Fruit fly (Drosophila melanogaster) whole organism, embryonic: ENCODE results near the gene CG31051.
A peak's percentile ranks its signal among the peaks of the same experiment; 100 is the strongest.

Experiments used
- Adf1 ChIP-seq: fragments of 200-800 bp; sonication (Bioruptor generic); IDR thresholded peaks from 2 replicates; pipeline ENCODE4 v1.3.6; 2022; ENCODE audit warnings: missing biosample characterization, missing genetic modification characterization
- CG10366 ChIP-seq: fragments of 200-800 bp; sonication (Bioruptor generic); IDR thresholded peaks from 2 replicates; pipeline ENCODE4 v1.3.6; 2022; ENCODE audit warnings: missing biosample characterization, missing genetic modification characterization
- CG12236 ChIP-seq: fragments of 200-800 bp; sonication (Bioruptor generic); optimal IDR thresholded peaks from 2 replicates; lab custom pipeline; 2016; ENCODE audit warnings: missing biosample characterization, missing genetic modification characterization
- CG16813 ChIP-seq: fragments of 200-800 bp; sonication (Bioruptor generic); IDR thresholded peaks from 3 replicates; pipeline ENCODE4 v1.3.6; 2022; ENCODE audit warnings: missing biosample characterization, missing genetic modification characterization; ENCODE audit not compliant: partially characterized antibody
- CG17328 ChIP-seq: fragments of 200-800 bp; sonication (Bioruptor generic); IDR thresholded peaks from 2 replicates; pipeline ENCODE4 v1.3.6; 2022; ENCODE audit warnings: missing biosample characterization, missing genetic modification characterization
- CG18011 ChIP-seq: fragments of 200-800 bp; sonication (Bioruptor generic); optimal IDR thresholded peaks from 2 replicates; lab custom pipeline; 2017; ENCODE audit warnings: missing biosample characterization, missing genetic modification characterization, mild to moderate bottlenecking, moderate library complexity, missing genotype
- CG1832 ChIP-seq: fragments of 200-800 bp; sonication (Bioruptor generic); optimal IDR thresholded peaks from 2 replicates; lab custom pipeline; 2017; ENCODE audit warnings: missing biosample characterization, mild to moderate bottlenecking, missing genetic modification characterization, inconsistent platforms
- CG2129 ChIP-seq: fragments of 200-800 bp; sonication (Bioruptor generic); IDR thresholded peaks from 2 replicates; pipeline ENCODE4 v1.3.6; 2022; ENCODE audit warnings: missing biosample characterization, missing genetic modification characterization; ENCODE audit not compliant: partially characterized antibody
- CG2875 ChIP-seq: fragments of 200-800 bp; sonication (Bioruptor generic); optimal IDR thresholded peaks from 2 replicates; lab custom pipeline; 2017; ENCODE audit warnings: missing biosample characterization, mild to moderate bottlenecking, missing genetic modification characterization, missing genetic modification reagents
- CG4282 ChIP-seq: fragments of 200-800 bp; sonication (Bioruptor generic); optimal IDR thresholded peaks from 2 replicates; lab custom pipeline; 2016; ENCODE audit warnings: missing biosample characterization, missing genetic modification characterization
- CG8290 ChIP-seq, 3 experiments: fragments of 200-800 bp; sonication (Bioruptor generic); optimal IDR thresholded peaks; 2 replicates each; lab custom pipeline; 2016 to 2019; ENCODE audit warnings: missing biosample characterization in 3 of 3, missing genetic modification characterization in 3 of 3, mild to moderate bottlenecking in 2 of 3, moderate library complexity in 1 of 3
- Chrac-16 ChIP-seq: fragments of 200-800 bp; sonication (Bioruptor generic); optimal IDR thresholded peaks from 3 replicates; lab custom pipeline; 2016; ENCODE audit warnings: missing biosample characterization, missing genetic modification characterization
- D ChIP-seq, 2 experiments: fragments of 200-800 bp in 1 of 2; fragments of >200 bp in 1 of 2; sonication (Bioruptor generic) in 1 of 2; optimal IDR thresholded peaks; 2 replicates in 1 of 2; 3 replicates in 1 of 2; lab custom pipeline; 2017; ENCODE audit warnings: mild to moderate bottlenecking in 1 of 2, missing biosample characterization in 1 of 2, missing genetic modification characterization in 1 of 2, missing genetic modification reagents in 1 of 2
- Drgx ChIP-seq: fragments of 200-800 bp; sonication (Bioruptor generic); IDR thresholded peaks from 2 replicates; pipeline ENCODE4 v1.3.6; 2022; ENCODE audit warnings: missing biosample characterization, missing genetic modification characterization
- Ets65A ChIP-seq: fragments of 200-800 bp; sonication (Bioruptor generic); peaks from one replicate; lab custom pipeline; 2016; ENCODE audit warnings: missing biosample characterization, missing genetic modification characterization
- Med ChIP-seq: fragments of 200-800 bp; sonication (Bioruptor generic); peaks from one replicate; lab custom pipeline; 2016; ENCODE audit warnings: missing biosample characterization, missing genetic modification characterization, mild to moderate bottlenecking, inconsistent platforms, moderate library complexity
- Rfx ChIP-seq: fragments of 200-800 bp; sonication (Bioruptor generic); IDR thresholded peaks from 2 replicates; pipeline ENCODE4 v1.3.6; 2022; ENCODE audit warnings: missing biosample characterization, missing genetic modification characterization
- Sox102F ChIP-seq: fragments of 200-800 bp; sonication (Bioruptor generic); optimal IDR thresholded peaks from 2 replicates; lab custom pipeline; 2018; ENCODE audit warnings: missing biosample characterization, mild to moderate bottlenecking, missing genetic modification characterization, moderate library complexity
- ara ChIP-seq: fragments of 200-800 bp; sonication (Bioruptor generic); IDR thresholded peaks from 2 replicates; pipeline ENCODE4 v1.3.6; 2022; ENCODE audit warnings: missing biosample characterization, missing genetic modification characterization
- chinmo ChIP-seq: fragments of 200-800 bp; sonication (Bioruptor generic); IDR thresholded peaks from 4 replicates; pipeline ENCODE4 v1.3.6; 2022; ENCODE audit warnings: missing biosample characterization, missing genetic modification characterization; ENCODE audit not compliant: partially characterized antibody
- danr ChIP-seq: fragments of 200-800 bp; sonication (Bioruptor generic); IDR thresholded peaks from 2 replicates; pipeline ENCODE4 v1.3.6; 2022; ENCODE audit warnings: missing biosample characterization, missing genetic modification characterization
- dimm ChIP-seq: fragments of 200-800 bp; sonication (Bioruptor generic); IDR thresholded peaks from 2 replicates; pipeline ENCODE4 v1.3.6; 2022; ENCODE audit warnings: missing biosample characterization, missing genetic modification characterization
- dpn ChIP-seq, 2 experiments: fragments of 200-800 bp; sonication (Bioruptor generic); optimal IDR thresholded peaks; 3 replicates each; lab custom pipeline; 2016; ENCODE audit warnings: missing biosample characterization in 2 of 2, missing genetic modification characterization in 2 of 2
- emc ChIP-seq: fragments of 200-800 bp; sonication (Bioruptor generic); optimal IDR thresholded peaks from 2 replicates; lab custom pipeline; 2016; ENCODE audit warnings: missing biosample characterization, missing genetic modification characterization
- eve ChIP-seq, 2 experiments: fragments of >200 bp; optimal IDR thresholded peaks; 2 replicates each; lab custom pipeline; 2017; ENCODE audit warnings: missing biosample characterization in 2 of 2, missing genetic modification characterization in 2 of 2
- exex ChIP-seq: fragments of 200-800 bp; sonication (Bioruptor generic); optimal IDR thresholded peaks from 4 replicates; lab custom pipeline; 2018; ENCODE audit warnings: missing biosample characterization, mild to moderate bottlenecking, missing genetic modification characterization, moderate library complexity
- fd96Cb ChIP-seq: fragments of 200-800 bp; sonication (Bioruptor generic); optimal IDR thresholded peaks from 2 replicates; lab custom pipeline; 2018; ENCODE audit warnings: missing biosample characterization, mild to moderate bottlenecking, missing genetic modification characterization, moderate library complexity
- gro ChIP-seq: fragments of 200-800 bp; sonication (Bioruptor generic); optimal IDR thresholded peaks from 2 replicates; lab custom pipeline; 2016; ENCODE audit warnings: missing biosample characterization, missing genetic modification characterization
- gt ChIP-seq: fragments of 200-800 bp; sonication (Bioruptor generic); IDR thresholded peaks from 2 replicates; pipeline ENCODE4 v1.3.6; 2022; ENCODE audit warnings: missing biosample characterization, missing genetic modification characterization
- hbn ChIP-seq: fragments of 200-800 bp; sonication (Bioruptor generic); IDR thresholded peaks from 2 replicates; pipeline ENCODE4 v1.3.6; 2022; ENCODE audit warnings: missing biosample characterization, missing genetic modification characterization; ENCODE audit not compliant: partially characterized antibody
- hth ChIP-seq: fragments of >200 bp; optimal IDR thresholded peaks from 2 replicates; lab custom pipeline; 2017; ENCODE audit warnings: inconsistent platforms
- kni ChIP-seq: fragments of 200-800 bp; sonication (Bioruptor generic); optimal IDR thresholded peaks from 3 replicates; lab custom pipeline; 2017; ENCODE audit warnings: mild to moderate bottlenecking, missing biosample characterization, missing genetic modification reagents, missing genetic modification characterization
- knrl ChIP-seq: fragments of 200-800 bp; sonication (Bioruptor generic); IDR thresholded peaks from 3 replicates; pipeline ENCODE4 v1.3.6; 2022; ENCODE audit warnings: missing biosample characterization, missing genetic modification characterization; ENCODE audit not compliant: partially characterized antibody
- lab ChIP-seq: fragments of 200-800 bp; sonication (Bioruptor generic); optimal IDR thresholded peaks from 3 replicates; lab custom pipeline; 2017; ENCODE audit warnings: missing biosample characterization, missing genetic modification characterization, mild to moderate bottlenecking, moderate library complexity, missing genetic modification reagents
- nau ChIP-seq: fragments of 200-800 bp; sonication (Bioruptor generic); optimal IDR thresholded peaks from 3 replicates; lab custom pipeline; 2017; ENCODE audit warnings: missing biosample characterization, mild to moderate bottlenecking, missing genetic modification characterization, missing genetic modification reagents
- nerfin-1 ChIP-seq: fragments of 200-800 bp; sonication (Bioruptor generic); optimal IDR thresholded peaks from 3 replicates; lab custom pipeline; 2019; ENCODE audit warnings: missing biosample characterization, mild to moderate bottlenecking, missing genetic modification characterization, moderate library complexity
- peb ChIP-seq: fragments of 200-800 bp; sonication (Bioruptor generic); IDR thresholded peaks from 2 replicates; pipeline ENCODE4 v1.3.6; 2022; ENCODE audit warnings: missing biosample characterization, missing genetic modification characterization
- phol ChIP-seq: fragments of 200-800 bp; sonication (Bioruptor generic); optimal IDR thresholded peaks from 3 replicates; lab custom pipeline; 2018; ENCODE audit warnings: missing biosample characterization, mild to moderate bottlenecking, missing genetic modification characterization, moderate library complexity
- row ChIP-seq: fragments of 200-800 bp; sonication (Bioruptor generic); IDR thresholded peaks from 3 replicates; pipeline ENCODE4 v1.3.6; 2022; ENCODE audit warnings: missing biosample characterization, missing genetic modification characterization
- sd ChIP-seq: fragments of 200-800 bp; sonication (Bioruptor generic); optimal IDR thresholded peaks from 3 replicates; lab custom pipeline; 2018; ENCODE audit warnings: missing biosample characterization, mild to moderate bottlenecking, missing genetic modification characterization, moderate library complexity
- seq ChIP-seq: fragments of 200-800 bp; sonication (Bioruptor generic); IDR thresholded peaks from 2 replicates; pipeline ENCODE4 v1.3.6; 2022; ENCODE audit warnings: missing biosample characterization, missing genetic modification characterization
- slbo ChIP-seq: fragments of 200-800 bp; sonication (Bioruptor generic); IDR thresholded peaks from 2 replicates; pipeline ENCODE4 v1.3.6; 2022; ENCODE audit warnings: missing biosample characterization, missing genetic modification characterization
- sob ChIP-seq: fragments of 200-800 bp; sonication (Bioruptor generic); IDR thresholded peaks from 2 replicates; pipeline ENCODE4 v1.3.6; 2022; ENCODE audit warnings: missing biosample characterization, missing genetic modification characterization
- stc ChIP-seq: fragments of 200-800 bp; sonication (Bioruptor generic); IDR thresholded peaks from 2 replicates; pipeline ENCODE4 v1.3.6; 2022; ENCODE audit warnings: missing biosample characterization, missing genetic modification characterization
- tll ChIP-seq, 2 experiments: fragments of 200-800 bp in 1 of 2; fragments of >200 bp in 1 of 2; sonication (Bioruptor generic) in 1 of 2; optimal IDR thresholded peaks; 2 replicates each; lab custom pipeline; 2017 to 2019; ENCODE audit warnings: missing biosample characterization in 2 of 2, missing genetic modification characterization in 2 of 2, mild to moderate bottlenecking in 1 of 2, moderate library complexity in 1 of 2
- twi ChIP-seq: fragments of 200-800 bp; optimal IDR thresholded peaks from 2 replicates; lab custom pipeline; 2019; ENCODE audit warnings: missing biosample characterization, mild to moderate bottlenecking, missing genetic modification characterization, moderate library complexity
- vvl ChIP-seq: fragments of 200-800 bp; sonication (Bioruptor generic); IDR thresholded peaks from 2 replicates; pipeline ENCODE4 v1.3.6; 2022; ENCODE audit warnings: missing biosample characterization, missing genetic modification characterization
- yki ChIP-seq: fragments of >200 bp; optimal IDR thresholded peaks from 3 replicates; lab custom pipeline; 2018
- zen ChIP-seq: fragments of 200-800 bp; sonication (Bioruptor generic); optimal IDR thresholded peaks from 3 replicates; lab custom pipeline; 2018; ENCODE audit warnings: missing biosample characterization, mild to moderate bottlenecking, missing genetic modification characterization, moderate library complexity

The CG31051 gene

DNA sequence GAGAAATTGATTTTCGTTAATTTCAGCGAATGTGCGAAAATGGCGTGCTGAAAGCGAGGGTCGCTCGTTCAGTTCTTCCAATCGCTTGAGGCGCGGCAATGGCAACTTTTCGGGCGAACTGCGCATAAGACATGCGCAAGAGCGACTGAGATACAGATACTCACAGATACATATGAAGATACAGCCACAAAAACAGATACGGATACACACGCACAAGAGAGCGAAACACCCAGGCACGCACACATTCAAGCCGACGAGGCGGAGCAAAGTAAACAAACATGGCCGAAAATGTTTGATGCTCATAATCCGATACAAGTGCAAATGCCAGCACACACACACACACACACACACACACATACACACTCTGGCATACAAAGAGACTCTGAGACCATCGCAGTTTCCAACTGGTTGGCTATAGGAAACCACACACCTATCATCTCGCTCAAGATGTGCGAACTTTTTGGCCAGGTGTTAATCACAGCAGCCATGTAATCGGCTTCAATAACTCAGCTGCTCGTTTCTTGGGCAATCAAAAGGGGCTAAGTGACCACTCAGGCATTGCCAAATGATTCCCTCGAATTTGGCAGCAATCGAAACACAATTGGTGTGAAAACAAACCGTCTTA, 26.9 kb upstream of the CG31051 start (continued):
- TF ChIP-seq CG18011 (GFP tag; lab: Kevin White, UChicago) = no peak
- TF ChIP-seq phol (tag; lab: Kevin White, UChicago) = peak; percentile 32
- TF ChIP-seq exex (tag; lab: Kevin White, UChicago) = no peak
- peak; percentile 66; the same call in 2 of the 4 replicates for TF ChIP-seq chinmo
- no peak for TF ChIP-seq dpn (GFP tag; optimal IDR thresholded peaks at IDR 0.05; lab: Kevin White, UChicago)
- TF ChIP-seq Drgx (GFP tag; lab: Robert Waterston, UW) = no peak
- no peak for TF ChIP-seq CG12236 (GFP tag; lab: Kevin White, UChicago)
- peak; percentile 23 for TF ChIP-seq lab
- TF ChIP-seq tll (GFP tag; optimal IDR thresholded peaks at IDR 0.05; lab: Kevin White, UChicago) = peak in 1 of 2 experiments; percentile 38
- TF ChIP-seq row = peak; percentile 90
- TF ChIP-seq hth = no peak
- TF ChIP-seq CG17328 (GFP tag; lab: Robert Waterston, UW) = 0 out of 2 replicates have a peak, but pooled peaks have one; percentile 19
- TF ChIP-seq stc (GFP tag; lab: Robert Waterston, UW) = no peak
- TF ChIP-seq danr (GFP tag; lab: Robert Waterston, UW) = no peak
- TF ChIP-seq gt (GFP tag; lab: Robert Waterston, UW) = no peak
- TF ChIP-seq CG8290 (GFP tag; optimal IDR thresholded peaks at IDR 0.05; lab: Kevin White, UChicago) = no peak
- TF ChIP-seq CG8290 (tag; optimal IDR thresholded peaks at IDR 0.05; lab: Kevin White, UChicago) = peak in 1 of 2 experiments; percentile 16
- TF ChIP-seq yki (lab: Kevin White, UChicago) = no peak
- TF ChIP-seq peb (GFP tag; lab: Robert Waterston, UW) = no peak
- peak; percentile 53 for TF ChIP-seq Rfx (GFP tag; lab: Robert Waterston, UW)
- TF ChIP-seq twi (tag; lab: Kevin White, UChicago) = peak; percentile 31
- TF ChIP-seq Chrac-16 (GFP tag; lab: Kevin White, UChicago) = no peak
- TF ChIP-seq hbn (GFP tag; lab: Robert Waterston, UW) = no peak
- no peak for TF ChIP-seq Sox102F (GFP tag; lab: Kevin White, UChicago)
- 0 out of 3 replicates have a peak, but pooled peaks have one; percentile 26 for TF ChIP-seq CG16813 (GFP tag; lab: Robert Waterston, UW)
- TF ChIP-seq dimm = no peak
- no peak for TF ChIP-seq slbo (GFP tag; lab: Robert Waterston, UW)
- TF ChIP-seq eve (GFP tag; optimal IDR thresholded peaks at IDR 0.05; lab: Kevin White, UChicago) = no peak
- TF ChIP-seq fd96Cb = no peak
- no peak for TF ChIP-seq CG2875
- peak; percentile 49; the same call in 1 of the 2 replicates for TF ChIP-seq vvl (GFP tag; lab: Robert Waterston, UW)
- peak; percentile 80 for TF ChIP-seq Med
- no peak for TF ChIP-seq CG4282 (GFP tag; lab: Kevin White, UChicago)
- no peak for TF ChIP-seq CG2129
- TF ChIP-seq knrl (GFP tag; lab: Robert Waterston, UW) = 0 out of 3 replicates have a peak, but pooled peaks have one; percentile 29
- TF ChIP-seq Adf1 (GFP tag; lab: Robert Waterston, UW) = peak; percentile 64
- TF ChIP-seq CG1832 = peak; percentile 28
- peak; percentile 52 for TF ChIP-seq nerfin-1
- peak; percentile 38 for TF ChIP-seq sd
- TF ChIP-seq Ets65A = no peak
- TF ChIP-seq sob (GFP tag; lab: Robert Waterston, UW) = 0 out of 2 replicates have a peak, but pooled peaks have one; percentile 21
- TF ChIP-seq zen (tag; lab: Kevin White, UChicago) = peak; percentile 39
- peak; percentile 61 for TF ChIP-seq kni (GFP tag; lab: Kevin White, UChicago)
- peak; percentile 47; the same call in 1 of the 2 replicates for TF ChIP-seq seq
- TF ChIP-seq ara (GFP tag; lab: Robert Waterston, UW) = no peak
- peak; percentile 88 for TF ChIP-seq D (optimal IDR thresholded peaks at IDR 0.05; lab: Kevin White, UChicago)
- no peak for TF ChIP-seq D (GFP tag; optimal IDR thresholded peaks at IDR 0.05; lab: Kevin White, UChicago)
- TF ChIP-seq gro (GFP tag; lab: Kevin White, UChicago) = peak; percentile 21
- TF ChIP-seq emc (GFP tag; lab: Kevin White, UChicago) = no peak
- TF ChIP-seq nau (GFP tag; lab: Kevin White, UChicago) = no peak
- TF ChIP-seq CG10366 = no peak
